Worm (Caenorhabditis elegans): ENCODE data around the gene D1054.19.

D1054.19 gene

DNA sequence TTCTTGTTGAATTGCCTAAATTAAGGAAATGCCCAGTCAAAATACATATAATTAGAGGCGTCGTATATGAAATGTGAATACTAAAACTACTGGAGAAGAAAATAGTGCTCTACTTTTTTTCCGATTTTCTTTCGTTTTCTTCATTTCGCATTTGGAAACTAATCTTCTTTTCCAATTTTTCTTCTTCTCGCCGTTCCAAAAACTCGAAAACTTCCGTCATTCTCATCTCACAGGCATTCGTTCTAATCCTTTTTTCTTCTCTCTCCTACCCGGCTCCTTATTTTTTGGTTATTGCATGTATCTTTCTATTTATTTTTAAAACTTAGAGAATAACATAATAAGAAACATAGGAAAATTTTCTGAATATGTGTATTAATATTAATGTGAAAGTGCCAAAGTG, 37.3 kb downstream of the D1054.19 start:
- TF ChIP-seq nhr-20 (tag; optimal IDR thresholded peaks at IDR 0.05) (no peak), unc-30 (tag; optimal IDR thresholded peaks at IDR 0.05) (no peak), ceh-63 (GFP tag; optimal IDR thresholded peaks at IDR 0.05) (no peak), ces-1 (GFP tag; optimal IDR thresholded peaks at IDR 0.05) (no peak), lir-3 (tag; optimal IDR thresholded peaks at IDR 0.05; ENCODE audit: poor library complexity) (no peak), C16A3.4 (tag; optimal IDR thresholded peaks at IDR 0.05) (no peak), sptf-1 (tag; optimal IDR thresholded peaks at IDR 0.05) (no peak), egl-13 (tag; optimal IDR thresholded peaks at IDR 0.05) (no peak), nhr-77 (tag; optimal IDR thresholded peaks at IDR 0.05) (no peak), nhr-85 (tag) (no peak), fkh-8 (tag; optimal IDR thresholded peaks at IDR 0.05) (no peak), irx-1 (tag; optimal IDR thresholded peaks at IDR 0.05) (no peak)

DNA sequence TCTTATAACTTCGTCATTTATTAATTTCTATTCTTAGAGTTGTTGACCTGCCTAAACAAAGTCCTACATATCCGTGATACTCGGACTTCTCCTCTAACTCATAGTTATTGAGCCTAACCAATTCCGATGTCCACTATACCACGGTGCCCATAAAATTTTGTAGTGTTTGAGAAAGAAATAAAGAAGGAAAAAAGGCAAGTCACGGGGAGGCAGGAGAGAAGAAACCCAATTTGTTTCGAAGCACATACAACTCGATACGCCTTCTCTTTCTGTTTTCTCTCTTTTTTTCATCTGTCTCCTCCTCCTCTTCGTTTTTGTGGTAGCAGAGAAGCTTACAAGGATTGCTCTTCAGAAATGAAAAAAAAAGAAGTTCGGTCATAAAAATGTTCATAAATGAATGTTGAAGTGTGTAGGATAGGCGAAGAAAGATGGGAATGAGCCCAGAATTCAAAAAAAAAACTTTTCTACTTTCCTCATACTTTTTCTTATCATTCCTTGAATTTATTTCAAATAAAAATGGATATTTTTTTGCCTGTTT, 39.2 kb downstream of the D1054.19 start:
- TF ChIP-seq fkh-10 (GFP tag; optimal IDR thresholded peaks at IDR 0.05) (peak; percentile 15), mep-1 (tag; optimal IDR thresholded peaks at IDR 0.05) (peak; percentile 8), fkh-8 (tag; optimal IDR thresholded peaks at IDR 0.05) (no peak), lin-14 (GFP tag; optimal IDR thresholded peaks at IDR 0.05) (peak; percentile 62)

DNA sequence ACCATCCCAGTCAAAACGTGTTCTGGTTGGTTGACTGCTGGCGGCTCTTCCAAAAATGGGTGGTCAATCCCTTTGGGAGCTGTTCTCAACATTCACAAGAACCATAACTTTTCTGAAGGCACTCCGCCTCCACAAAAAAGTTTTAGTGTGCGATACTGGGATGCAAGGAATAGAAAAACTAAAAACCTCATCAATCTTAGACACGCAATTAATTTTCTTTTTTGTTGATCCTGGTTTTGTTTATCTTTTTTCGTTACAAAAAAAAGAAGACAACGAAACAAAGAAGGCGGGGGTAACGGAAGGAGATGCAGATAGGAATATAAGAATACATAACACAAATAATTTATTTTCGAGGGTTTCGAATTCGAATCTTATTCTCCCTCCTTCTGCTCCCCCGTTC, 42.6 kb downstream of the D1054.19 start:
- TF ChIP-seq nhr-84 (tag; optimal IDR thresholded peaks at IDR 0.05) (no peak), lin-14 (GFP tag; optimal IDR thresholded peaks at IDR 0.05) (peak; percentile 27)

DNA sequence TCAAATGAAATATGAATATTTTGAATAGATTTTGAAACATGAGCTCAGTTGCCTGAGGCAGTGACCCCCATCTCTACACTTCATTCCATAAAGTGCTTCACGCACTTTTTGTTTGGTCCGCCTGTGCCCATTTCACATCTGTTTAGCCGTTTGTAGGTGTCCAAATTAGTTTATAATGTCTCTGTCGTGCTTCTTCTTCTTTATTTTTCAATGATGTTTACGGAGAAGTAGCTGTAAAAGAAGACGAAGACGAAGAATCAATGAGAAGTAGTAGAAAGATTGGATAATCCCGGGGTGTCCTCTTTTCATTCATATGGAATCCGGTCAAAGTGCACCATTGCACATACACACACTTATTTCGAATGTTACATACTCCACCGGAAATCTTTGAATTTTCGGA, 43.8 kb downstream of the D1054.19 start:
- TF ChIP-seq lin-14 (GFP tag; optimal IDR thresholded peaks at IDR 0.05) = peak; percentile 8
- TF ChIP-seq dpl-1 (GFP tag; optimal IDR thresholded peaks at IDR 0.05) = no peak

All from whole organism, L1 larva.